Worm (Caenorhabditis elegans) whole organism, L2 larva: ENCODE data around the gene fipr-7.
A peak's percentile ranks its signal among the peaks of the same experiment; 100 is the strongest.

ENCODE experiments used
- C34F6.9 ChIP-seq: fragments of 150-350 bp; optimal IDR thresholded peaks from 2 replicates; lab custom pipeline; 2014; ENCODE audit warnings: missing biosample characterization, missing genetic modification characterization
- ZK546.5 ChIP-seq: sonication (generic microtip); optimal IDR thresholded peaks from 2 replicates; lab custom pipeline; 2017; ENCODE audit warnings: missing biosample characterization, missing genetic modification characterization
- aly-2 ChIP-seq: fragments of 150-350 bp; optimal IDR thresholded peaks from 2 replicates; lab custom pipeline; 2014; ENCODE audit warnings: missing biosample characterization, missing genetic modification characterization
- ama-1 ChIP-seq: fragments of 150-350 bp; optimal IDR thresholded peaks from 2 replicates; lab custom pipeline; 2018; ENCODE audit warnings: inconsistent platforms
- blmp-1 ChIP-seq: sonication (generic microtip); optimal IDR thresholded peaks from 2 replicates; lab custom pipeline; 2017; ENCODE audit warnings: missing genetic modification characterization, mild to moderate bottlenecking, missing compliant biosample characterization, antibody characterized with exemption, moderate library complexity; ENCODE audit not compliant: insufficient read depth
- ceh-82 ChIP-seq: fragments of 150-350 bp; optimal IDR thresholded peaks from 2 replicates; lab custom pipeline; 2014; ENCODE audit warnings: missing biosample characterization, missing genetic modification characterization
- crh-2 ChIP-seq: sonication (generic microtip); optimal IDR thresholded peaks from 2 replicates; lab custom pipeline; 2017; ENCODE audit warnings: missing biosample characterization, missing genetic modification characterization
- dmd-4 ChIP-seq: sonication (generic microtip); optimal IDR thresholded peaks from 2 replicates; lab custom pipeline; 2017; ENCODE audit warnings: missing biosample characterization, missing genetic modification characterization
- egl-27 ChIP-seq: sonication (generic microtip); optimal IDR thresholded peaks from 3 replicates; lab custom pipeline; 2017; ENCODE audit warnings: missing biosample characterization, missing genetic modification reagents, missing genetic modification characterization
- elt-3 ChIP-seq: sonication (generic microtip); optimal IDR thresholded peaks from 2 replicates; lab custom pipeline; 2017; ENCODE audit warnings: missing biosample characterization, missing genetic modification characterization
- fos-1 ChIP-seq: fragments of 150-350 bp; optimal IDR thresholded peaks from 2 replicates; lab custom pipeline; 2014; ENCODE audit warnings: missing biosample characterization, missing genetic modification characterization
- gmeb-1 ChIP-seq: fragments of 150-350 bp; optimal IDR thresholded peaks from 2 replicates; lab custom pipeline; 2014; ENCODE audit warnings: missing biosample characterization, missing genetic modification characterization
- lin-11 ChIP-seq: fragments of 150-350 bp; sonication (generic microtip); optimal IDR thresholded peaks from 2 replicates; lab custom pipeline; 2014; ENCODE audit warnings: missing biosample characterization, missing genetic modification characterization, inconsistent platforms, mixed read lengths
- lin-13 ChIP-seq: fragments of 150-350 bp; optimal IDR thresholded peaks from 2 replicates; lab custom pipeline; 2014; ENCODE audit warnings: missing biosample characterization, missing genetic modification reagents, missing genetic modification characterization
- lin-39 ChIP-seq: fragments of 150-350 bp; optimal IDR thresholded peaks from 2 replicates; lab custom pipeline; 2014; ENCODE audit warnings: missing biosample characterization, missing genetic modification reagents, missing genetic modification characterization
- mab-5 ChIP-seq: fragments of 150-350 bp; optimal IDR thresholded peaks from 2 replicates; lab custom pipeline; 2014; ENCODE audit warnings: missing biosample characterization, missing genetic modification characterization
- mbf-1 ChIP-seq: sonication (generic microtip); optimal IDR thresholded peaks from 2 replicates; lab custom pipeline; 2017; ENCODE audit warnings: missing biosample characterization, missing genetic modification characterization
- mdl-1 ChIP-seq, 2 experiments: fragments of 150-350 bp in 1 of 2; sonication (generic microtip) in 1 of 2; optimal IDR thresholded peaks; 2 replicates each; lab custom pipeline; 2017; ENCODE audit warnings: missing biosample characterization in 2 of 2, missing genetic modification characterization in 2 of 2
- nhr-10 ChIP-seq: sonication (generic microtip); optimal IDR thresholded peaks from 2 replicates; lab custom pipeline; 2017; ENCODE audit warnings: missing biosample characterization, missing genetic modification characterization
- nhr-11 ChIP-seq: fragments of 150-350 bp; optimal IDR thresholded peaks from 2 replicates; lab custom pipeline; 2014; ENCODE audit warnings: missing biosample characterization, missing genetic modification characterization
- nhr-12 ChIP-seq: fragments of 150-350 bp; optimal IDR thresholded peaks from 2 replicates; lab custom pipeline; 2014; ENCODE audit warnings: missing biosample characterization, missing genetic modification characterization
- nhr-129 ChIP-seq: fragments of 150-350 bp; optimal IDR thresholded peaks from 2 replicates; lab custom pipeline; 2014; ENCODE audit warnings: missing biosample characterization, missing genetic modification characterization
- nhr-21 ChIP-seq: fragments of 150-350 bp; optimal IDR thresholded peaks from 2 replicates; lab custom pipeline; 2014; ENCODE audit warnings: missing biosample characterization, missing genetic modification characterization
- nhr-23 ChIP-seq: fragments of 150-350 bp; optimal IDR thresholded peaks from 2 replicates; lab custom pipeline; 2014; ENCODE audit warnings: missing biosample characterization, missing genetic modification reagents, missing genetic modification characterization
- nhr-237 ChIP-seq: fragments of 150-350 bp; optimal IDR thresholded peaks from 2 replicates; lab custom pipeline; 2014; ENCODE audit warnings: missing biosample characterization, missing genetic modification characterization
- nhr-25 ChIP-seq: fragments of 150-350 bp; sonication (generic microtip); optimal IDR thresholded peaks from 3 replicates; lab custom pipeline; 2014; ENCODE audit warnings: missing biosample characterization, missing genetic modification characterization
- nhr-6 ChIP-seq: fragments of 150-350 bp; optimal IDR thresholded peaks from 2 replicates; lab custom pipeline; 2014; ENCODE audit warnings: missing biosample characterization, missing genetic modification characterization
- peb-1 ChIP-seq: fragments of 150-350 bp; optimal IDR thresholded peaks from 2 replicates; lab custom pipeline; 2014; ENCODE audit warnings: missing biosample characterization, missing genetic modification characterization
- sem-4 ChIP-seq: fragments of 150-350 bp; optimal IDR thresholded peaks from 2 replicates; lab custom pipeline; 2014; ENCODE audit warnings: missing biosample characterization, missing genetic modification reagents, missing genetic modification characterization
- skn-1 ChIP-seq: sonication (generic microtip); optimal IDR thresholded peaks from 2 replicates; lab custom pipeline; 2017; ENCODE audit warnings: missing biosample characterization, missing genetic modification characterization
- sma-9 ChIP-seq, 2 experiments: fragments of 150-350 bp in 1 of 2; sonication (generic microtip) in 1 of 2; optimal IDR thresholded peaks; 2 replicates each; lab custom pipeline; 2014 to 2016; ENCODE audit warnings: missing genetic modification characterization in 2 of 2, mild to moderate bottlenecking in 1 of 2, missing biosample characterization in 1 of 2, missing compliant biosample characterization in 1 of 2, missing genetic modification reagents in 1 of 2, moderate library complexity in 1 of 2
- zag-1 ChIP-seq: fragments of 150-350 bp; optimal IDR thresholded peaks from 2 replicates; lab custom pipeline; 2014; ENCODE audit warnings: missing biosample characterization, missing genetic modification characterization
- ztf-11 ChIP-seq: sonication (generic microtip); optimal IDR thresholded peaks from 2 replicates; lab custom pipeline; 2017; ENCODE audit warnings: missing biosample characterization, missing genetic modification characterization

Gene fipr-7

ce11 chrV:10239861-10240260 is 10.2 kb downstream of the fipr-7 start, which contains the start of gene fipr-8:
Gene fipr-8 (minus strand): TSS chrV:10239961.
- no peak for TF ChIP-seq nhr-6 (tag; lab: Kevin White, UChicago)
- no peak for TF ChIP-seq nhr-129 (tag; lab: Kevin White, UChicago)
- TF ChIP-seq mab-5 (tag; lab: Kevin White, UChicago) = no peak
- no peak for TF ChIP-seq egl-27 (tag; lab: Kevin White, UChicago)
- no peak for TF ChIP-seq nhr-12 (tag; lab: Kevin White, UChicago)
- no peak for TF ChIP-seq ceh-82 (tag; lab: Kevin White, UChicago)
- no peak for TF ChIP-seq zag-1 (tag; lab: Kevin White, UChicago)
- TF ChIP-seq nhr-21 = no peak

- TF ChIP-seq dmd-4 (tag; lab: Kevin White, UChicago) (no peak), elt-3 (tag; lab: Kevin White, UChicago) (no peak), nhr-25 (tag; lab: Kevin White, UChicago) (no peak), zag-1 (tag; lab: Kevin White, UChicago) (no peak), nhr-237 (tag; lab: Kevin White, UChicago) (no peak), ZK546.5 (tag; lab: Kevin White, UChicago) (no peak), nhr-10 (tag; lab: Kevin White, UChicago) (no peak), aly-2 (no peak), mdl-1 (tag; optimal IDR thresholded peaks at IDR 0.05; lab: Kevin White, UChicago) (no peak)
Measured at ce11 chrV:10241121-10241803, 11.6 kb downstream of the fipr-7 start, which contains the start of the genes C12D8.21 and col-148. Gene C12D8.21 (minus strand): TSS chrV:10241188. Gene col-148 (plus strand): TSS chrV:10241753.

ce11 chrV:10243105-10243504 is 13.5 kb downstream of the fipr-7 start, which contains the start of gene C12D8.9:
Gene C12D8.9 (minus strand): TSS chrV:10243205.
- TF ChIP-seq lin-39 (tag; lab: Kevin White, UChicago) (no peak), ztf-11 (tag; lab: Kevin White, UChicago) (no peak), aly-2 (no peak), skn-1 (tag; lab: Kevin White, UChicago) (no peak), nhr-23 (tag; lab: Kevin White, UChicago) (no peak), mbf-1 (tag; lab: Kevin White, UChicago) (no peak), nhr-11 (tag; lab: Kevin White, UChicago) (no peak), ama-1 (lab: Kevin White, UChicago) (no peak), blmp-1 (tag; lab: Kevin White, UChicago) (no peak), C34F6.9 (tag; lab: Kevin White, UChicago) (no peak), mdl-1 (tag; optimal IDR thresholded peaks at IDR 0.05; lab: Kevin White, UChicago) (no peak), sma-9 (GFP tag; optimal IDR thresholded peaks at IDR 0.05; lab: Kevin White, UChicago) (no peak), sma-9 (tag; optimal IDR thresholded peaks at IDR 0.05; lab: Kevin White, UChicago) (no peak), lin-13 (no peak), lin-11 (tag; lab: Kevin White, UChicago) (no peak), gmeb-1 (tag; lab: Kevin White, UChicago) (no peak), crh-2 (tag; lab: Kevin White, UChicago) (no peak), dmd-4 (tag; lab: Kevin White, UChicago) (no peak), egl-27 (tag; lab: Kevin White, UChicago) (no peak)

ce11 chrV:10244018-10244720 is 14.5 kb downstream of the fipr-7 start:
- TF ChIP-seq nhr-12 (tag; lab: Kevin White, UChicago) (no peak), nhr-237 (tag; lab: Kevin White, UChicago) (no peak), fos-1 (peak; percentile 46), lin-11 (tag; lab: Kevin White, UChicago) (no peak), sem-4 (tag; lab: Kevin White, UChicago) (no peak), sma-9 (GFP tag; optimal IDR thresholded peaks at IDR 0.05; lab: Kevin White, UChicago) (peak; percentile 41), sma-9 (tag; optimal IDR thresholded peaks at IDR 0.05; lab: Kevin White, UChicago) (no peak), lin-13 (no peak), nhr-25 (tag; lab: Kevin White, UChicago) (no peak), peb-1 (tag; lab: Kevin White, UChicago) (no peak)
